Worm (Caenorhabditis elegans) whole organism, L3 larva: ENCODE measurements around the gene F44E7.3.
A peak's percentile ranks its signal among the peaks of the same experiment; 100 is the strongest.

Source experiments
- R02D3.7 ChIP-seq: fragments of 150-350 bp; optimal IDR thresholded peaks from 2 replicates; lab custom pipeline; 2014; ENCODE audit warnings: missing biosample characterization, missing genetic modification characterization
- ZK546.5 ChIP-seq: sonication (generic microtip); optimal IDR thresholded peaks from 2 replicates; lab custom pipeline; 2017; ENCODE audit warnings: missing biosample characterization, missing genetic modification characterization
- aly-2 ChIP-seq: fragments of 150-350 bp; optimal IDR thresholded peaks from 2 replicates; lab custom pipeline; 2014; ENCODE audit warnings: missing biosample characterization, missing genetic modification characterization
- ama-1 ChIP-seq: fragments of 150-350 bp; optimal IDR thresholded peaks from 2 replicates; lab custom pipeline; 2018
- ceh-16 ChIP-seq: sonication (generic microtip); optimal IDR thresholded peaks from 2 replicates; lab custom pipeline; 2017; ENCODE audit warnings: missing biosample characterization, missing genetic modification characterization
- ceh-28 ChIP-seq: fragments of 150-350 bp; optimal IDR thresholded peaks from 2 replicates; lab custom pipeline; 2014; ENCODE audit warnings: missing biosample characterization, missing genetic modification reagents, missing genetic modification characterization
- ceh-82 ChIP-seq: fragments of 150-350 bp; optimal IDR thresholded peaks from 2 replicates; lab custom pipeline; 2014; ENCODE audit warnings: missing biosample characterization, missing genetic modification characterization
- egl-5 ChIP-seq: fragments of 150-350 bp; optimal IDR thresholded peaks from 2 replicates; lab custom pipeline; 2017; ENCODE audit warnings: missing biosample characterization, missing genetic modification reagents, missing genetic modification characterization, inconsistent platforms
- elt-2 ChIP-seq: sonication (generic microtip); optimal IDR thresholded peaks from 2 replicates; lab custom pipeline; 2016; ENCODE audit warnings: missing genetic modification reagents, mild to moderate bottlenecking, missing genetic modification characterization, missing compliant biosample characterization
- elt-3 ChIP-seq, 3 experiments: fragments of 150-350 bp in 1 of 3; sonication (generic microtip) in 2 of 3; optimal IDR thresholded peaks; 2 replicates in 2 of 3; 4 replicates in 1 of 3; lab custom pipeline; 2014 to 2017; ENCODE audit warnings: missing biosample characterization in 3 of 3, missing genetic modification characterization in 3 of 3
- fkh-2 ChIP-seq: fragments of 150-350 bp; optimal IDR thresholded peaks from 2 replicates; lab custom pipeline; 2014; ENCODE audit warnings: missing biosample characterization, missing genetic modification reagents, missing genetic modification characterization
- lin-15B ChIP-seq: fragments of 150-350 bp; optimal IDR thresholded peaks from 2 replicates; lab custom pipeline; 2014; ENCODE audit warnings: missing biosample characterization, missing genetic modification characterization
- lsy-12 ChIP-seq: sonication (generic microtip); optimal IDR thresholded peaks from 2 replicates; lab custom pipeline; 2016; ENCODE audit warnings: mild to moderate bottlenecking, missing genetic modification characterization, missing compliant biosample characterization
- mdl-1 ChIP-seq: fragments of 150-350 bp; optimal IDR thresholded peaks from 2 replicates; lab custom pipeline; 2014; ENCODE audit warnings: missing biosample characterization, missing genetic modification characterization
- mml-1 ChIP-seq: fragments of 150-350 bp; sonication (generic microtip); optimal IDR thresholded peaks from 3 replicates; lab custom pipeline; 2014; ENCODE audit warnings: missing biosample characterization, missing genetic modification characterization
- nfya-1 ChIP-seq: sonication (generic microtip); optimal IDR thresholded peaks from 2 replicates; lab custom pipeline; 2017; ENCODE audit warnings: missing genetic modification characterization, mild to moderate bottlenecking, missing compliant biosample characterization, antibody characterized with exemption, moderate library complexity; ENCODE audit not compliant: insufficient read depth
- nhr-11 ChIP-seq: fragments of 150-350 bp; optimal IDR thresholded peaks from 2 replicates; lab custom pipeline; 2014; ENCODE audit warnings: missing biosample characterization, missing genetic modification characterization
- nhr-12 ChIP-seq: fragments of 150-350 bp; optimal IDR thresholded peaks from 2 replicates; lab custom pipeline; 2014; ENCODE audit warnings: missing biosample characterization, missing genetic modification characterization
- nhr-23 ChIP-seq: fragments of 150-350 bp; optimal IDR thresholded peaks from 2 replicates; lab custom pipeline; 2014; ENCODE audit warnings: missing biosample characterization, missing genetic modification reagents, missing genetic modification characterization
- nhr-237 ChIP-seq: fragments of 150-350 bp; optimal IDR thresholded peaks from 2 replicates; lab custom pipeline; 2014; ENCODE audit warnings: missing biosample characterization, missing genetic modification characterization
- nhr-25 ChIP-seq: sonication (generic microtip); optimal IDR thresholded peaks from 2 replicates; lab custom pipeline; 2017; ENCODE audit warnings: missing biosample characterization, missing genetic modification characterization
- nhr-28 ChIP-seq: fragments of 150-350 bp; optimal IDR thresholded peaks from 2 replicates; lab custom pipeline; 2014; ENCODE audit warnings: missing biosample characterization, missing genetic modification characterization
- nhr-43 ChIP-seq: sonication (generic microtip); optimal IDR thresholded peaks from 2 replicates; lab custom pipeline; 2016; ENCODE audit warnings: mild to moderate bottlenecking, missing genetic modification characterization, missing compliant biosample characterization; ENCODE audit not compliant: poor library complexity, severe bottlenecking
- nhr-76 ChIP-seq: fragments of 150-350 bp; sonication (generic microtip); optimal IDR thresholded peaks from 5 replicates; lab custom pipeline; 2014; ENCODE audit warnings: missing biosample characterization, missing genetic modification characterization
- nhr-77 ChIP-seq: fragments of 150-350 bp; optimal IDR thresholded peaks from 2 replicates; lab custom pipeline; 2014; ENCODE audit warnings: missing biosample characterization, missing genetic modification characterization
- pha-4 ChIP-seq: fragments of 150-350 bp; optimal IDR thresholded peaks from 2 replicates; lab custom pipeline; 2014; ENCODE audit warnings: missing biosample characterization, missing genetic modification reagents, missing genetic modification characterization
- pqm-1 ChIP-seq: fragments of 150-350 bp; optimal IDR thresholded peaks from 2 replicates; lab custom pipeline; 2017; ENCODE audit warnings: missing biosample characterization, missing genetic modification characterization, inconsistent platforms
- sea-2 ChIP-seq: fragments of 150-350 bp; sonication (generic microtip); optimal IDR thresholded peaks from 4 replicates; lab custom pipeline; 2014; ENCODE audit warnings: missing biosample characterization, missing genetic modification reagents, missing genetic modification characterization
- skn-1 ChIP-seq: fragments of 150-350 bp; optimal IDR thresholded peaks from 2 replicates; lab custom pipeline; 2014; ENCODE audit warnings: missing biosample characterization, missing genetic modification characterization
- snpc-4 ChIP-seq: fragments of 150-350 bp; optimal IDR thresholded peaks from 2 replicates; lab custom pipeline; 2014; ENCODE audit warnings: missing biosample characterization, missing genetic modification characterization
- unc-39 ChIP-seq: sonication (generic microtip); optimal IDR thresholded peaks from 4 replicates; lab custom pipeline; 2017; ENCODE audit warnings: missing biosample characterization, missing genetic modification characterization
- zag-1 ChIP-seq: fragments of 150-350 bp; optimal IDR thresholded peaks from 2 replicates; lab custom pipeline; 2014; ENCODE audit warnings: missing biosample characterization, missing genetic modification characterization
- ztf-11 ChIP-seq: fragments of 150-350 bp; optimal IDR thresholded peaks from 2 replicates; lab custom pipeline; 2014; ENCODE audit warnings: missing biosample characterization, missing genetic modification characterization
- ztf-4 ChIP-seq: fragments of 150-350 bp; optimal IDR thresholded peaks from 2 replicates; lab custom pipeline; 2014; ENCODE audit warnings: missing biosample characterization, missing genetic modification characterization

The F44E7.3 gene

DNA sequence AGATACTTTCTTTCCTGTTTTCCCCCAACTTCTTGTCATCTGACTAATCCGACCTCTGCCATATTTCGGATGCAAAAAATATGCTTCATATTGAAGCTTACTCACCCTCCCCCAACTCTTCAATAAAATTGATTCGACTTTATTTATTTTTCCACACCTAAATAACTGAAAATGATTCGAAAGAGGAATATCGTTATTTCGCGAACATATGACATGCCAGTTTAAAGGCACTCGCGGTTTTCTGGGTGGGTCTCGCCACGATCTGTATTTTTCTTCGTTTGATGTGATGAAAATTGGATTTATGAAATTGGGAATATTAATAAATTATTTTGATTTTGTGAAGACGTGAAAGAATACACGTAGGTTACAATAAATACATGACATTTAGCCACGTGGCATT lies at the start of gene F44E7.3:
Gene F44E7.3, plus strand, starts transcription at position 319 of the 400 bp plus-strand sequence.
- no peak for TF ChIP-seq R02D3.7 (tag; lab: Kevin White, UChicago)
- peak; percentile 26 for TF ChIP-seq ama-1 (lab: Kevin White, UChicago)
- no peak for TF ChIP-seq pqm-1 (tag; lab: Kevin White, UChicago)
- peak; percentile 27 for TF ChIP-seq nhr-23 (tag; lab: Kevin White, UChicago)
- TF ChIP-seq nhr-43: no peak
- no peak for TF ChIP-seq nhr-25 (tag; lab: Kevin White, UChicago)
- no peak for TF ChIP-seq ztf-11 (tag; lab: Kevin White, UChicago)

DNA sequence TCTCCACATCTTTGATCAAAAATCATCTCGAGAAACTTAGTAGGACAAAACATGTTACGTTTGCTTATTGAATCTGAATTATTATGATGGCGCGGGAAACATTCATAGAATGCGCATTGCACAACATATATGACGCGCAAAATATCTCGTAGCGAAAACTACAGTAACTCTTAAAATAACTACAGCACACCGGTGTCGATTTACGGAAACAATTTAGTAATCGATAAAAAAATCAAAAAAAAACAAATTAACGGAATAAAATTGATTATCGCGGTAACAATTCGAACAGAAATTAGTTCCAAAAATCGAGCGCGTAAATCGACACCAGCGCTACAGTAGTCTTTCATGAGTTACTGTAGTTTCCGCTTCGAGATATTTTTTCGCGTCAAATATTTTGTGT lies 49.7 kb upstream of the F44E7.3 start:
- TF ChIP-seq nhr-23 (tag; lab: Kevin White, UChicago) (no peak), unc-39 (tag; lab: Kevin White, UChicago) (no peak), ceh-82 (tag; lab: Kevin White, UChicago) (no peak), pha-4 (tag; lab: Kevin White, UChicago) (no peak), ZK546.5 (no peak), ceh-28 (tag; lab: Kevin White, UChicago) (no peak)

DNA sequence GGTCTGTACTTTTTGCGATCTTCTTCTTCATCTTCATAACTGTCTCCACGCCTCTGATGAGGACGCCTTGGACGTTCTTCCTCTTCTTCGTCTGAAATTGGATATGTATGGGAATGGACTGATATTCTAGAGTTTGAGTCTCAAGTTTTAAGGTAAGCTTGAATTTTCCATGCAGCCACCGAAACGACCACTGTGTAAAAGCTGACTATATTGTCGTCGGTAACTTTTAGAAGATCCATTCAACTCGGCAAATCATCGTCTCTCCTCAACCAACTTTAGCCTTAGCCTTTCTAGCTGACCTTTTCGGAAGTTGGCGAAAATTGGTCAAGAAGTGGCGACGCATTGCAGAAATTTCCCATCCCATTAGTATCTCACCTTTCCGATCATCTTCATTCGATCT lies 47.4 kb upstream of the F44E7.3 start:
- no peak for TF ChIP-seq ceh-16 (tag; lab: Kevin White, UChicago)
- no peak for TF ChIP-seq ZK546.5
- TF ChIP-seq R02D3.7 (tag; lab: Kevin White, UChicago): no peak
- no peak for TF ChIP-seq ama-1 (lab: Kevin White, UChicago)
- no peak for TF ChIP-seq aly-2 (tag; lab: Kevin White, UChicago)
- no peak for TF ChIP-seq ceh-82 (tag; lab: Kevin White, UChicago)
- no peak for TF ChIP-seq sea-2 (GFP tag; lab: Kevin White, UChicago)
- TF ChIP-seq elt-2 (tag; lab: Kevin White, UChicago): no peak
- no peak for TF ChIP-seq nhr-23 (tag; lab: Kevin White, UChicago)

DNA sequence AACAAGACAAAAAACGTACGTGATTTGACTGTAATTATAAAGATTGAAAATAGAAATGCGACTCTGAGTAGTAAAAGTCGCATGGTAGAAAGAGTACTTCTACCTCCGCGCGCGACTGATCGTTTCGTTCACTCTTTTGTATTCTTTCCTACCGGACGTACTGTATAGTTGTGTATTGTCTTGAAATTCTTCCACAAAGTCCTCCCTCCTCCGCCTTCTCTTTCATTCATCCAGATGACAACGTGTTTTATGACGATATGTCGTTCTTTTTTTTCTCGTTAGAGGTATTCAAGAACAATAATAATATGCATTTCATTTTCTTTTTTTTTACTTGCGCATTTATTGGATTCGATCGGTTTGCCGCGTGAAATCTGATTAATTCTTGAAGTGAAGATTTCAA lies 45.3 kb upstream of the F44E7.3 start, which contains the start of gene K09H11.4:
Gene K09H11.4, minus strand, starts transcription at position 101 of the 400 bp plus-strand sequence.
- TF ChIP-seq zag-1 (no peak), mml-1 (tag; lab: Kevin White, UChicago) (no peak), aly-2 (tag; lab: Kevin White, UChicago) (no peak), fkh-2 (tag; lab: Kevin White, UChicago) (no peak), nhr-77 (tag; lab: Kevin White, UChicago) (no peak), nfya-1 (tag; lab: Kevin White, UChicago) (no peak)

DNA sequence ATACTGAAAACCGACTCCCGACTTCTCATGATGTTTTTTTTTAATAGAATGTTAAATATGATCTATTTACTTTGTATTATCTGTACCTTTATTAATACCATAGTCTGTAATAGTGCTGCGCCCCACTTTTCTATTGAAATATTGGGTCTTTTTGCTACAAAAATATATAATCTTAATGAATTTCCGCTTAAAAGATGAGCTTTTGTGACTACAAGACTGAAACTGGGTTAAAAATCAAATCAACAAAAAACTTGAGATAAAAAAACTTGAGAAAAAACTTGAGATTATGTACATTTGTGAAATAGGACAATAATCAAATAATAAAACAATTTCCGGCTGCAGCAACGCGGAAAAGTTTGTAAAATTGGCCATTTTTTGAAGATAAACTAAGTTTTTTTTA lies 41.0 kb upstream of the F44E7.3 start, which contains the start of gene K09H11.15:
Gene K09H11.15, minus strand, starts transcription at position 101 of the 400 bp plus-strand sequence.
- no peak for TF ChIP-seq skn-1 (tag; lab: Kevin White, UChicago)
- TF ChIP-seq lin-15B (tag; lab: Kevin White, UChicago): no peak
- TF ChIP-seq zag-1: no peak
- TF ChIP-seq ztf-4 (tag; lab: Kevin White, UChicago): no peak
- no peak for TF ChIP-seq mdl-1 (tag; lab: Kevin White, UChicago)
- no peak for TF ChIP-seq nhr-237 (tag; lab: Kevin White, UChicago)
- TF ChIP-seq lsy-12: no peak
- no peak for TF ChIP-seq egl-5 (tag; lab: Kevin White, UChicago)
- no peak for TF ChIP-seq snpc-4
- no peak for TF ChIP-seq nhr-28 (tag; lab: Kevin White, UChicago)
- no peak for TF ChIP-seq sea-2 (GFP tag; lab: Kevin White, UChicago)
- TF ChIP-seq nhr-25 (tag; lab: Kevin White, UChicago): no peak
- TF ChIP-seq nhr-12 (tag; lab: Kevin White, UChicago): no peak
- TF ChIP-seq nhr-11 (tag; lab: Kevin White, UChicago): no peak
- TF ChIP-seq nhr-76 (tag; lab: Kevin White, UChicago): no peak
- no peak for TF ChIP-seq elt-3 (tag; optimal IDR thresholded peaks at IDR 0.05; lab: Kevin White, UChicago)
